Worm (Caenorhabditis elegans): Measurements from ENCODE around the gene Y94H6A.3.

The Y94H6A.3 gene

DNA sequence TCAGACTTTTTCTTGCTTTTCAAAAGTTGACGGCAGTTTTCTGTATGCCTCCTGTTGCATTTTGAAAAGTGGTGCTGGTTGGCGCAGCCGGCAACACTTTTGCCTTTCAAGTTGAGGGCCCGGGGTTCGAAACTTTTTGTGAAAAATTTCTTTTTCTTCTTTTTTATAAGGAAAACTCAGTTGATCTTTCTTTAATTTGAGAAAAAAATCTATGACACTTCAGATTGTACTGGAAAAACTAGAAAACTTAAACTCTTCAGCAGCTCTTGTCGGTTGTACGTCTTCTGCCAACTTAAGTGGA, 11.5 kb upstream of the Y94H6A.3 start:
- TF ChIP-seq efl-1 (optimal IDR thresholded peaks at IDR 0.05) = no peak
- peak in 1 of 2 experiments; percentile 58 for TF ChIP-seq efl-1 (GFP tag; optimal IDR thresholded peaks at IDR 0.05 in 1 of 2)
- TF ChIP-seq ceh-8 (GFP tag; optimal IDR thresholded peaks at IDR 0.05) = no peak
- no peak for TF ChIP-seq rnt-1 (tag; optimal IDR thresholded peaks at IDR 0.05)
- TF ChIP-seq mep-1 (tag; optimal IDR thresholded peaks at IDR 0.05) = no peak

DNA sequence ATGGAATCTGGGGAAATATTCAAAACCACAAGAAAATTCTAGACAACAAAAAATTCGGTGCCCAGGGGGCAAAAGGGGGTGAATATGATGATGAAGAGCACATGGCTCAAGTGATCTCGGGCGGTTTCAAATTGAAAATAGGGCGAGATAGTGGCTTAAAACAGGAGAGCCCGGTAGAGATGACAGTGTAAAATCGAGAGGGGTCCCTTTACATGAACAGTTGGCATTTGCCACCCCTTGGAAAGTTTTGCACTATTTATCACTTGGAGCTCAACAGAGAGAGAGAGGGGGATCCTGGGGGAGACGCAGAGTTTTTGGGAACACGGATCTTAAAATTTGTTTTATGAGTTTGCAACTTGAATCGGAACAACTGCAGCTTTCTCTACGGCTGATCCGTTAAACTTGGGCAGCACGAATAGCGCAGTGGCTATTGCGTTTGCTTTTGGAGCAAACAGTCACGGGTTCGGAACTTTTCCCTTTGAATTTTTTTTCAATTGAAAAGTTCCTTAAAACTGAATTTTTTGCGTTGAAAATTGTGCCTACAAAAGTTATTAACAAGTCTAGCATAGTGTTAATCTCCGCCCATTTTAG, 10.8 kb upstream of the Y94H6A.3 start:
- TF ChIP-seq dsc-1 (tag; optimal IDR thresholded peaks at IDR 0.05) = peak; percentile 25
- no peak for TF ChIP-seq nhr-76 (tag; optimal IDR thresholded peaks at IDR 0.05)
- 0 out of 2 replicates have a peak, but pooled peaks have one; percentile 40 for TF ChIP-seq unc-98 (GFP tag; IDR thresholded peaks at IDR 0.05)
- TF ChIP-seq rnt-1 (tag; optimal IDR thresholded peaks at IDR 0.05) = peak; percentile 54
- TF ChIP-seq xbp-1 (tag; optimal IDR thresholded peaks at IDR 0.05) = no peak
- TF ChIP-seq fkh-4 (tag; optimal IDR thresholded peaks at IDR 0.05; ENCODE audit: borderline replicate concordance) = no peak
- peak; percentile 99 for TF ChIP-seq pag-3 (tag; optimal IDR thresholded peaks at IDR 0.05; ENCODE audit: borderline replicate concordance, insufficient read depth)
- TF ChIP-seq nhr-12 (tag; optimal IDR thresholded peaks at IDR 0.05) = no peak
- no peak for TF ChIP-seq elt-2 (tag; optimal IDR thresholded peaks at IDR 0.05)
- no peak for TF ChIP-seq tlp-1 (tag; optimal IDR thresholded peaks at IDR 0.05)
- peak; percentile 30 for TF ChIP-seq snu-23 (GFP tag; optimal IDR thresholded peaks at IDR 0.05)
- no peak for TF ChIP-seq vab-15 (tag; optimal IDR thresholded peaks at IDR 0.05)
- peak; percentile 74 for TF ChIP-seq nhr-71 (tag; optimal IDR thresholded peaks at IDR 0.05)
- no peak for TF ChIP-seq lin-15B (tag; optimal IDR thresholded peaks at IDR 0.05)
- no peak for TF ChIP-seq ceh-63 (GFP tag; optimal IDR thresholded peaks at IDR 0.05)
- TF ChIP-seq pqm-1 (tag; optimal IDR thresholded peaks at IDR 0.05) = no peak
- no peak for TF ChIP-seq sox-4 (tag; optimal IDR thresholded peaks at IDR 0.05)
- peak; percentile 31 for TF ChIP-seq nhr-20 (tag; optimal IDR thresholded peaks at IDR 0.05)
- TF ChIP-seq nhr-84 (tag; optimal IDR thresholded peaks at IDR 0.05) = no peak
- no peak for TF ChIP-seq efl-3 (GFP tag; optimal IDR thresholded peaks at IDR 0.05)
- peak; percentile 79 for TF ChIP-seq lin-14 (GFP tag; optimal IDR thresholded peaks at IDR 0.05)
- TF ChIP-seq lin-35 (GFP tag; optimal IDR thresholded peaks at IDR 0.05) = no peak
- TF ChIP-seq lsy-2 (tag; optimal IDR thresholded peaks at IDR 0.05) = peak in 1 of 2 experiments; percentile 59
- TF ChIP-seq skn-1 (tag; optimal IDR thresholded peaks at IDR 0.05) = no peak
- TF ChIP-seq lin-39 (tag; optimal IDR thresholded peaks at IDR 0.05) = no peak
- peak in 1 of 2 experiments; percentile 23 for TF ChIP-seq efl-1 (optimal IDR thresholded peaks at IDR 0.05)
- peak; percentile 4 to 64 for TF ChIP-seq efl-1 (GFP tag; optimal IDR thresholded peaks at IDR 0.05 in 1 of 2)
- TF ChIP-seq hlh-4 (tag; optimal IDR thresholded peaks at IDR 0.05) = no peak
- no peak for TF ChIP-seq ceh-90 (tag; optimal IDR thresholded peaks at IDR 0.05)
- TF ChIP-seq nhr-28 (tag; optimal IDR thresholded peaks at IDR 0.05) = no peak
- no peak for TF ChIP-seq F16B12.6 (tag; optimal IDR thresholded peaks at IDR 0.05)
- no peak for TF ChIP-seq fos-1 (tag; optimal IDR thresholded peaks at IDR 0.05)
- no peak for TF ChIP-seq lir-3 (tag; optimal IDR thresholded peaks at IDR 0.05; ENCODE audit: poor library complexity)
- no peak for TF ChIP-seq mep-1 (tag; optimal IDR thresholded peaks at IDR 0.05)
- TF ChIP-seq mdl-1 (tag; optimal IDR thresholded peaks at IDR 0.05) = peak in 1 of 2 experiments; percentile 29
- TF ChIP-seq dpl-1 (GFP tag; optimal IDR thresholded peaks at IDR 0.05) = no peak
- TF ChIP-seq grh-1 (GFP tag; IDR thresholded peaks at IDR 0.05) = no peak
- no peak for TF ChIP-seq ceh-8 (GFP tag; optimal IDR thresholded peaks at IDR 0.05)
- no peak for TF ChIP-seq zip-4 (GFP tag; optimal IDR thresholded peaks at IDR 0.05)
- no peak for TF ChIP-seq aha-1 (tag; optimal IDR thresholded peaks at IDR 0.05)
- no peak for TF ChIP-seq fkh-10 (GFP tag; optimal IDR thresholded peaks at IDR 0.05)
- TF ChIP-seq unc-30 (tag; optimal IDR thresholded peaks at IDR 0.05) = no peak
- no peak for TF ChIP-seq Y116A8C.19 (tag; optimal IDR thresholded peaks at IDR 0.05; ENCODE audit: borderline replicate concordance)
- TF ChIP-seq swsn-7 (tag; optimal IDR thresholded peaks at IDR 0.05) = peak; percentile 16
- no peak for TF ChIP-seq pax-3 (tag; optimal IDR thresholded peaks at IDR 0.05)
- no peak for TF ChIP-seq snpc-4 (tag; optimal IDR thresholded peaks at IDR 0.05)
- no peak for TF ChIP-seq C04F5.9 (tag; optimal IDR thresholded peaks at IDR 0.05)
- TF ChIP-seq hpl-2 (GFP tag; optimal IDR thresholded peaks at IDR 0.05) = no peak
- no peak for TF ChIP-seq unc-130 (tag; optimal IDR thresholded peaks at IDR 0.05)
- TF ChIP-seq mab-9 (GFP tag; IDR thresholded peaks at IDR 0.05) = no peak
